Fruit fly (Drosophila melanogaster) whole organism, embryonic: ENCODE results near the gene Tollo.

Source experiments
- Awh ChIP-seq: fragments of 200-800 bp; sonication (Bioruptor generic); IDR thresholded peaks from 2 replicates; pipeline ENCODE4, ENCODE4 v1.3.6; 2022; ENCODE audit warnings: missing biosample characterization, missing genetic modification characterization
- CG10366 ChIP-seq: fragments of 200-800 bp; sonication (Bioruptor generic); IDR thresholded peaks from 2 replicates; pipeline ENCODE4 v1.3.6; 2022; ENCODE audit warnings: missing biosample characterization, missing genetic modification characterization
- CG12299 ChIP-seq: fragments of 200-800 bp; sonication (Bioruptor generic); optimal IDR thresholded peaks from 2 replicates; lab custom pipeline; 2018; ENCODE audit warnings: missing biosample characterization, mild to moderate bottlenecking, missing genetic modification characterization
- CG12659 ChIP-seq: fragments of 200-800 bp; sonication (Bioruptor generic); optimal IDR thresholded peaks from 3 replicates; lab custom pipeline; 2017; ENCODE audit warnings: mild to moderate bottlenecking, missing biosample characterization, missing genetic modification reagents, missing genetic modification characterization
- CG12744 ChIP-seq: fragments of 200-800 bp; sonication (Bioruptor generic); optimal IDR thresholded peaks from 2 replicates; lab custom pipeline; 2016; ENCODE audit warnings: missing biosample characterization, missing genetic modification characterization
- CG12769 ChIP-seq: fragments of 200-800 bp; sonication (Bioruptor generic); optimal IDR thresholded peaks from 2 replicates; lab custom pipeline; 2019; ENCODE audit warnings: missing biosample characterization, mild to moderate bottlenecking, missing genetic modification characterization, moderate library complexity
- CG13775 ChIP-seq: fragments of 200-800 bp; sonication (Bioruptor generic); optimal IDR thresholded peaks from 3 replicates; lab custom pipeline; 2017; ENCODE audit warnings: missing biosample characterization, mild to moderate bottlenecking, missing genetic modification characterization
- CG14441 ChIP-seq: fragments of 200-800 bp; sonication (Bioruptor generic); IDR thresholded peaks from 2 replicates; pipeline ENCODE4 v1.3.6; 2022; ENCODE audit warnings: missing biosample characterization, missing genetic modification characterization
- CG1602 ChIP-seq: fragments of 200-800 bp; sonication (Bioruptor generic); optimal IDR thresholded peaks from 3 replicates; lab custom pipeline; 2016; ENCODE audit warnings: missing biosample characterization, missing genetic modification characterization
- CG30403 ChIP-seq: fragments of 200-800 bp; sonication (Bioruptor generic); optimal IDR thresholded peaks from 3 replicates; lab custom pipeline; 2016; ENCODE audit warnings: missing biosample characterization, missing genetic modification characterization
- CG4360 ChIP-seq: fragments of 200-800 bp; sonication (Bioruptor generic); IDR thresholded peaks from 2 replicates; pipeline ENCODE4 v1.3.6; 2022; ENCODE audit warnings: missing biosample characterization, missing genetic modification characterization
- CG4854 ChIP-seq: fragments of 200-800 bp; sonication (Bioruptor generic); optimal IDR thresholded peaks from 2 replicates; lab custom pipeline; 2016; ENCODE audit warnings: missing biosample characterization, missing genetic modification characterization, inconsistent platforms
- CG6765 ChIP-seq: fragments of 200-800 bp; sonication (Bioruptor generic); optimal IDR thresholded peaks from 3 replicates; lab custom pipeline; 2017; ENCODE audit warnings: missing biosample characterization, mild to moderate bottlenecking, missing genetic modification characterization
- CG7839 ChIP-seq: fragments of 200-800 bp; sonication (Bioruptor generic); optimal IDR thresholded peaks from 3 replicates; lab custom pipeline; 2018; ENCODE audit warnings: missing biosample characterization, mild to moderate bottlenecking, missing genetic modification characterization, moderate library complexity
- CG9727 ChIP-seq: fragments of 200-800 bp; sonication (Bioruptor generic); optimal IDR thresholded peaks from 3 replicates; lab custom pipeline; 2017; ENCODE audit warnings: missing biosample characterization, mild to moderate bottlenecking, missing genetic modification characterization
- D19B ChIP-seq: fragments of 200-800 bp; sonication (Bioruptor generic); optimal IDR thresholded peaks from 2 replicates; lab custom pipeline; 2017; ENCODE audit warnings: missing biosample characterization, mild to moderate bottlenecking, missing genetic modification characterization
- ERR ChIP-seq: fragments of 200-800 bp; sonication (Bioruptor generic); optimal IDR thresholded peaks from 2 replicates; lab custom pipeline; 2016; ENCODE audit warnings: missing biosample characterization, missing genetic modification characterization
- Ets65A ChIP-seq: fragments of 200-800 bp; sonication (Bioruptor generic); peaks from one replicate; lab custom pipeline; 2016; ENCODE audit warnings: missing biosample characterization, missing genetic modification characterization
- Fer3 ChIP-seq: fragments of 200-800 bp; sonication (Bioruptor generic); optimal IDR thresholded peaks from 2 replicates; lab custom pipeline; 2018; ENCODE audit warnings: missing biosample characterization, mild to moderate bottlenecking, missing genetic modification characterization, moderate library complexity
- HLH4C ChIP-seq: fragments of 200-800 bp; sonication (Bioruptor generic); IDR thresholded peaks from 3 replicates; pipeline ENCODE4 v1.3.6; 2022; ENCODE audit warnings: missing biosample characterization, missing genetic modification characterization; ENCODE audit not compliant: partially characterized antibody
- Hand ChIP-seq: fragments of 200-800 bp; sonication (Bioruptor generic); optimal IDR thresholded peaks from 2 replicates; lab custom pipeline; 2017; ENCODE audit warnings: mild to moderate bottlenecking, missing biosample characterization, missing genetic modification reagents, missing genetic modification characterization
- Hmx ChIP-seq: fragments of 200-800 bp; sonication (Bioruptor generic); optimal IDR thresholded peaks from 2 replicates; lab custom pipeline; 2016; ENCODE audit warnings: missing biosample characterization, missing genetic modification characterization
- Nf-YA ChIP-seq: fragments of 200-800 bp; sonication (Bioruptor generic); IDR thresholded peaks from 2 replicates; pipeline ENCODE4 v1.3.6; 2022; ENCODE audit warnings: missing biosample characterization, missing genetic modification characterization
- Ptx1 ChIP-seq: fragments of 200-800 bp; sonication (Bioruptor generic); IDR thresholded peaks from 2 replicates; pipeline ENCODE4 v1.3.6; 2022; ENCODE audit warnings: missing biosample characterization, missing genetic modification characterization
- Xrp1 ChIP-seq: fragments of 200-800 bp; sonication (Bioruptor generic); IDR thresholded peaks from 2 replicates; pipeline ENCODE4 v1.3.6; 2022; ENCODE audit warnings: missing biosample characterization, missing genetic modification characterization
- bab2 ChIP-seq: fragments of 200-800 bp; sonication (Bioruptor generic); optimal IDR thresholded peaks from 2 replicates; lab custom pipeline; 2016; ENCODE audit warnings: missing biosample characterization, missing genetic modification characterization
- bowl ChIP-seq: fragments of 200-800 bp; sonication (Bioruptor generic); IDR thresholded peaks from 2 replicates; pipeline ENCODE4 v1.3.6; 2022; ENCODE audit warnings: missing biosample characterization, missing genetic modification characterization
- bsh ChIP-seq, 2 experiments: fragments of 200-800 bp; sonication (Bioruptor generic); optimal IDR thresholded peaks; 2 replicates each; lab custom pipeline; 2017 to 2018; ENCODE audit warnings: mild to moderate bottlenecking in 2 of 2, missing biosample characterization in 2 of 2, missing genetic modification characterization in 2 of 2, moderate library complexity in 1 of 2
- da ChIP-seq: fragments of 200-800 bp; sonication (Bioruptor generic); optimal IDR thresholded peaks from 2 replicates; lab custom pipeline; 2016; ENCODE audit warnings: missing biosample characterization, missing genetic modification characterization
- dan ChIP-seq: fragments of 200-800 bp; sonication (Bioruptor generic); IDR thresholded peaks from 2 replicates; pipeline ENCODE4 v1.3.6; 2022; ENCODE audit warnings: missing biosample characterization, missing genetic modification characterization
- fd102C ChIP-seq: fragments of 200-800 bp; sonication (Bioruptor generic); optimal IDR thresholded peaks from 2 replicates; lab custom pipeline; 2018; ENCODE audit warnings: missing biosample characterization, mild to moderate bottlenecking, missing genetic modification characterization, moderate library complexity
- fd64A ChIP-seq: fragments of 200-800 bp; sonication (Bioruptor generic); optimal IDR thresholded peaks from 3 replicates; lab custom pipeline; 2018; ENCODE audit warnings: missing biosample characterization, mild to moderate bottlenecking, missing genetic modification characterization
- gcm2 ChIP-seq: fragments of 200-800 bp; sonication (Bioruptor generic); optimal IDR thresholded peaks from 2 replicates; lab custom pipeline; 2016; ENCODE audit warnings: missing biosample characterization, missing genetic modification characterization
- gem ChIP-seq: fragments of 200-800 bp; sonication (Bioruptor generic); optimal IDR thresholded peaks from 2 replicates; lab custom pipeline; 2019; ENCODE audit warnings: missing biosample characterization, mild to moderate bottlenecking, missing genetic modification characterization, moderate library complexity
- gfzf ChIP-seq: fragments of 200-800 bp; sonication (Bioruptor generic); optimal IDR thresholded peaks from 2 replicates; lab custom pipeline; 2016; ENCODE audit warnings: missing biosample characterization, mild to moderate bottlenecking, missing genetic modification characterization, moderate library complexity
- h ChIP-seq: fragments of >200 bp; optimal IDR thresholded peaks from 2 replicates; lab custom pipeline; 2017
- her ChIP-seq: fragments of 200-800 bp; sonication (Bioruptor generic); optimal IDR thresholded peaks from 2 replicates; lab custom pipeline; 2016; ENCODE audit warnings: missing biosample characterization, missing genetic modification characterization
- ken ChIP-seq: fragments of 200-800 bp; sonication (Bioruptor generic); IDR thresholded peaks from 3 replicates; pipeline ENCODE4 v1.3.6; 2022; ENCODE audit warnings: missing biosample characterization, missing genetic modification characterization
- nom ChIP-seq: fragments of 200-800 bp; sonication (Bioruptor generic); optimal IDR thresholded peaks from 2 replicates; lab custom pipeline; 2017; ENCODE audit warnings: missing biosample characterization, missing genetic modification characterization, mild to moderate bottlenecking, moderate library complexity, missing genetic modification reagents
- otp ChIP-seq: fragments of 200-800 bp; sonication (Bioruptor generic); IDR thresholded peaks from 3 replicates; pipeline ENCODE4, ENCODE4 v1.3.6; 2022; ENCODE audit warnings: missing biosample characterization, missing genetic modification characterization
- sc ChIP-seq, 3 experiments: fragments of >200 bp in 2 of 3; fragments of 200-800 bp in 1 of 3; sonication (Bioruptor generic) in 1 of 3; optimal IDR thresholded peaks; 2 replicates in 2 of 3; 3 replicates in 1 of 3; lab custom pipeline; 2017; ENCODE audit warnings: mild to moderate bottlenecking in 1 of 3, missing biosample characterization in 1 of 3, missing genetic modification characterization in 1 of 3, missing genetic modification reagents in 1 of 3
- shn ChIP-seq: fragments of 200-800 bp; sonication (Bioruptor generic); optimal IDR thresholded peaks from 3 replicates; lab custom pipeline; 2016; ENCODE audit warnings: missing biosample characterization, missing genetic modification characterization
- sim ChIP-seq: fragments of 200-800 bp; sonication (Bioruptor generic); IDR thresholded peaks from 2 replicates; pipeline ENCODE4 v1.3.6; 2022; ENCODE audit warnings: missing biosample characterization, missing genetic modification characterization
- sisA ChIP-seq: fragments of 200-800 bp; sonication (Bioruptor generic); IDR thresholded peaks from 2 replicates; pipeline ENCODE4 v1.3.6; 2022; ENCODE audit warnings: missing biosample characterization, missing genetic modification characterization
- slbo ChIP-seq: fragments of 200-800 bp; sonication (Bioruptor generic); IDR thresholded peaks from 2 replicates; pipeline ENCODE4 v1.3.6; 2022; ENCODE audit warnings: missing biosample characterization, missing genetic modification characterization
- tna ChIP-seq: fragments of 200-800 bp; sonication (Bioruptor generic); IDR thresholded peaks from 2 replicates; pipeline ENCODE4 v1.3.6; 2022; ENCODE audit warnings: missing biosample characterization, missing genetic modification characterization; ENCODE audit not compliant: partially characterized antibody
- trh ChIP-seq: fragments of 200-800 bp; sonication (Bioruptor generic); optimal IDR thresholded peaks from 2 replicates; lab custom pipeline; 2016; ENCODE audit warnings: missing biosample characterization, missing genetic modification characterization
- usp ChIP-seq: fragments of >200 bp; optimal IDR thresholded peaks from 2 replicates; lab custom pipeline; 2017; ENCODE audit warnings: missing biosample characterization, missing genetic modification characterization
- zf30C ChIP-seq: fragments of 200-800 bp; sonication (Bioruptor generic); optimal IDR thresholded peaks from 3 replicates; lab custom pipeline; 2018; ENCODE audit warnings: missing biosample characterization, mild to moderate bottlenecking, missing genetic modification characterization

The Tollo gene

dm6 chr3L:15208695-15209450 lies 26.5 kb upstream of the Tollo start (continued):
- TF ChIP-seq CG12744 (GFP tag; lab: Kevin White, UChicago) (no peak), sim (no peak), gfzf (GFP tag; lab: Kevin White, UChicago) (no peak), sc (optimal IDR thresholded peaks at IDR 0.05; lab: Kevin White, UChicago) (no peak), sc (GFP tag; optimal IDR thresholded peaks at IDR 0.05; lab: Kevin White, UChicago) (no peak), slbo (GFP tag; lab: Robert Waterston, UW) (no peak), Ptx1 (GFP tag; lab: Robert Waterston, UW) (0 out of 2 replicates have a peak, but pooled peaks have one; percentile 15), shn (GFP tag; lab: Kevin White, UChicago) (no peak), HLH4C (GFP tag; lab: Robert Waterston, UW) (no peak), CG7839 (tag; lab: Kevin White, UChicago) (peak; percentile 38), ERR (GFP tag; lab: Kevin White, UChicago) (no peak), CG1602 (no peak), Hmx (no peak), ken (GFP tag; lab: Robert Waterston, UW) (no peak), Xrp1 (no peak), fd64A (GFP tag; lab: Kevin White, UChicago) (no peak), Hand (no peak), CG13775 (GFP tag; lab: Kevin White, UChicago) (no peak), fd102C (GFP tag; lab: Kevin White, UChicago) (no peak), CG6765 (GFP tag; lab: Kevin White, UChicago) (no peak), CG10366 (GFP tag; lab: Robert Waterston, UW) (no peak), CG30403 (GFP tag; lab: Kevin White, UChicago) (peak; percentile 13), h (lab: Kevin White, UChicago) (no peak), CG12659 (GFP tag; lab: Kevin White, UChicago) (no peak), her (GFP tag; lab: Kevin White, UChicago) (no peak), Fer3 (tag; lab: Kevin White, UChicago) (no peak), trh (GFP tag; lab: Kevin White, UChicago) (no peak), Nf-YA (GFP tag; lab: Robert Waterston, UW) (no peak), zf30C (no peak)
- TF ChIP-seq, all 482 proteins: peak for 43

dm6 chr3L:15211845-15212619 lies 23.4 kb upstream of the Tollo start:
- no peak for TF ChIP-seq CG9727 (GFP tag; lab: Kevin White, UChicago)
- peak; percentile 9 for TF ChIP-seq gem (tag; lab: Kevin White, UChicago)
- TF ChIP-seq CG14441 (GFP tag; lab: Robert Waterston, UW): no peak
- TF ChIP-seq CG4854 (GFP tag; lab: Kevin White, UChicago): no peak
- TF ChIP-seq D19B: no peak
- 0 out of 3 replicates have a peak, but pooled peaks have one; percentile 19 for TF ChIP-seq otp (GFP tag; lab: Robert Waterston, UW)
- no peak for TF ChIP-seq bab2 (GFP tag; lab: Kevin White, UChicago)
- no peak for TF ChIP-seq tna (GFP tag; lab: Robert Waterston, UW)
- peak; percentile 66 for TF ChIP-seq Ets65A (GFP tag; lab: Kevin White, UChicago)
- TF ChIP-seq sisA (GFP tag; lab: Robert Waterston, UW): no peak
- TF ChIP-seq dan (GFP tag; lab: Robert Waterston, UW): no peak
- 0 out of 2 replicates have a peak, but pooled peaks have one; percentile 2 for TF ChIP-seq Awh (GFP tag; lab: Robert Waterston, UW)
- peak; percentile 89 for TF ChIP-seq CG4360
- TF ChIP-seq CG12299 (tag; lab: Kevin White, UChicago): no peak
- TF ChIP-seq da (GFP tag; lab: Kevin White, UChicago): no peak
- peak in 1 of 2 experiments; percentile 42 for TF ChIP-seq bsh (GFP tag; optimal IDR thresholded peaks at IDR 0.05; lab: Kevin White, UChicago)
- no peak for TF ChIP-seq CG12769
- TF ChIP-seq Hand: no peak
- TF ChIP-seq bowl: no peak
- no peak for TF ChIP-seq usp (GFP tag; lab: Kevin White, UChicago)
- no peak for TF ChIP-seq gcm2 (GFP tag; lab: Kevin White, UChicago)
- TF ChIP-seq nom (GFP tag; lab: Kevin White, UChicago): peak; percentile 72
- TF ChIP-seq, all 482 proteins: peak for 7
